Worm (Caenorhabditis elegans) whole organism, young adult: ENCODE results near the gene F20D6.5.

Experiments
- B0035.1 ChIP-seq: sonication (generic microtip); optimal IDR thresholded peaks from 2 replicates; lab custom pipeline; 2016; ENCODE audit warnings: missing genetic modification characterization, mild to moderate bottlenecking, missing compliant biosample characterization, missing genotype, missing genetic modification reagents
- C06A6.2 ChIP-seq: fragments of 200-800 bp; sonication (Bioruptor generic); conservative IDR thresholded peaks from 2 replicates; pipeline ENCODE4 v1.3.6; 2022; ENCODE audit warnings: missing genetic modification characterization, missing compliant biosample characterization
- D2030.7 ChIP-seq: fragments of 200-800 bp; sonication (Bioruptor generic); IDR thresholded peaks from 2 replicates; pipeline ENCODE4 v1.3.6; 2022; ENCODE audit warnings: missing genetic modification reagents, missing genetic modification characterization, missing compliant biosample characterization
- F22D6.2 ChIP-seq: sonication (generic microtip); optimal IDR thresholded peaks from 2 replicates; lab custom pipeline; 2016; ENCODE audit warnings: mild to moderate bottlenecking, missing genetic modification characterization, missing compliant biosample characterization
- F39B2.1 ChIP-seq: fragments of 200-800 bp; sonication (Bioruptor generic); IDR thresholded peaks from 2 replicates; pipeline ENCODE4 v1.3.6; 2022; ENCODE audit warnings: missing genetic modification reagents, missing genetic modification characterization, missing compliant biosample characterization
- F49E8.2 ChIP-seq: sonication (generic microtip); optimal IDR thresholded peaks from 3 replicates; lab custom pipeline; 2017; ENCODE audit warnings: missing genetic modification characterization, mild to moderate bottlenecking, missing compliant biosample characterization, antibody characterized with exemption, moderate library complexity; ENCODE audit not compliant: insufficient read depth
- F55B11.4 ChIP-seq: sonication (generic microtip); optimal IDR thresholded peaks from 2 replicates; lab custom pipeline; 2016; ENCODE audit warnings: missing compliant biosample characterization, missing genetic modification characterization, borderline replicate concordance; ENCODE audit not compliant: insufficient read depth
- F57A8.1 ChIP-seq: fragments of 200-800 bp; sonication (Bioruptor generic); optimal IDR thresholded peaks from 2 replicates; lab custom pipeline; 2018; ENCODE audit warnings: mild to moderate bottlenecking, missing genetic modification characterization, moderate library complexity, missing compliant biosample characterization
- F57C9.4 ChIP-seq: sonication (generic microtip); optimal IDR thresholded peaks from 2 replicates; lab custom pipeline; 2017; ENCODE audit warnings: mild to moderate bottlenecking, missing genetic modification characterization, missing compliant biosample characterization
- Y67H2A.10 ChIP-seq: fragments of 200-800 bp; sonication (Bioruptor generic); conservative IDR thresholded peaks from 2 replicates; pipeline ENCODE4 v1.3.6; 2022; ENCODE audit warnings: missing genetic modification reagents, missing genetic modification characterization, missing compliant biosample characterization
- akir-1 ChIP-seq: fragments of 200-800 bp; sonication (Bioruptor generic); optimal IDR thresholded peaks from 2 replicates; lab custom pipeline; 2018; ENCODE audit warnings: mild to moderate bottlenecking, missing genetic modification characterization, moderate library complexity, missing compliant biosample characterization
- bed-2 ChIP-seq: fragments of 200-800 bp; sonication (Bioruptor generic); IDR thresholded peaks from 2 replicates; pipeline ENCODE4 v1.3.6; 2022; ENCODE audit warnings: missing genetic modification reagents, missing genetic modification characterization, missing compliant biosample characterization
- cebp-2 ChIP-seq: fragments of 200-800 bp; sonication (Bioruptor generic); IDR thresholded peaks from 2 replicates; pipeline ENCODE4 v1.3.6; 2022; ENCODE audit warnings: missing genetic modification characterization, missing compliant biosample characterization
- ekl-4 ChIP-seq: fragments of 200-800 bp; sonication (Bioruptor generic); IDR thresholded peaks from 2 replicates; pipeline ENCODE4 v1.3.6; 2022; ENCODE audit warnings: missing genetic modification reagents, missing genetic modification characterization, missing compliant biosample characterization
- hlh-26 ChIP-seq: fragments of 200-800 bp; sonication (Bioruptor generic); conservative IDR thresholded peaks from 2 replicates; pipeline ENCODE4 v1.3.6; 2022; ENCODE audit warnings: missing genetic modification reagents, missing genetic modification characterization, missing compliant biosample characterization
- hsf-1 ChIP-seq: fragments of 200-800 bp; sonication (Bioruptor generic); IDR thresholded peaks from 2 replicates; pipeline ENCODE4 v1.3.6; 2022; ENCODE audit warnings: missing genetic modification reagents, missing genetic modification characterization, missing compliant biosample characterization
- let-607 ChIP-seq, 2 experiments: fragments of 200-800 bp in 1 of 2; sonication (Bioruptor generic) in 1 of 2; sonication (generic microtip) in 1 of 2; optimal IDR thresholded peaks; 2 replicates each; lab custom pipeline; 2016 to 2018; ENCODE audit warnings: mild to moderate bottlenecking in 2 of 2, missing compliant biosample characterization in 2 of 2, missing genetic modification characterization in 2 of 2, moderate library complexity in 2 of 2, missing genotype in 1 of 2
- lin-35 ChIP-seq, 3 experiments: fragments of 150-350 bp in 2 of 3; sonication (generic microtip) in 1 of 3; optimal IDR thresholded peaks; 2 replicates each; lab custom pipeline; 2014 to 2018; ENCODE audit warnings: missing biosample characterization in 3 of 3, missing genetic modification characterization in 3 of 3, missing genetic modification reagents in 3 of 3
- nfya-2 ChIP-seq: fragments of 200-800 bp; sonication (Bioruptor generic); IDR thresholded peaks from 2 replicates; pipeline ENCODE4 v1.3.6; 2022; ENCODE audit warnings: missing genetic modification reagents, missing genetic modification characterization, missing compliant biosample characterization
- nfyb-1 ChIP-seq: fragments of 200-800 bp; sonication (Bioruptor generic); IDR thresholded peaks from 2 replicates; pipeline ENCODE4 v1.3.6; 2022; ENCODE audit warnings: missing genetic modification reagents, missing genetic modification characterization, missing compliant biosample characterization
- nhr-27 ChIP-seq: fragments of 200-800 bp; sonication (Bioruptor generic); optimal IDR thresholded peaks from 2 replicates; lab custom pipeline; 2018; ENCODE audit warnings: mild to moderate bottlenecking, missing genetic modification characterization, moderate library complexity, missing compliant biosample characterization
- nhr-80 ChIP-seq: sonication (generic microtip); optimal IDR thresholded peaks from 2 replicates; lab custom pipeline; 2016; ENCODE audit warnings: missing genetic modification characterization, missing compliant biosample characterization
- pha-4 ChIP-seq: fragments of 150-350 bp; sonication (generic microtip); optimal IDR thresholded peaks from 2 replicates; lab custom pipeline; 2014; ENCODE audit warnings: missing biosample characterization, missing genetic modification reagents, missing genetic modification characterization
- rcor-1 ChIP-seq: fragments of 200-800 bp; sonication (Bioruptor generic); IDR thresholded peaks from 2 replicates; pipeline ENCODE4 v1.3.6; 2022; ENCODE audit warnings: missing genetic modification reagents, missing genetic modification characterization, missing compliant biosample characterization
- rpc-1 ChIP-seq, 2 experiments: fragments of 150-350 bp in 1 of 2; sonication (generic microtip) in 1 of 2; optimal IDR thresholded peaks; 2 replicates each; lab custom pipeline; 2014 to 2018; ENCODE audit warnings: missing biosample characterization in 1 of 2, missing genetic modification characterization in 1 of 2, missing genetic modification reagents in 1 of 2, missing genotype in 1 of 2
- sdz-38 ChIP-seq: sonication (generic microtip); optimal IDR thresholded peaks from 2 replicates; lab custom pipeline; 2016; ENCODE audit warnings: missing genotype, missing genetic modification characterization, missing compliant biosample characterization
- snpc-1.1 ChIP-seq: sonication (generic microtip); optimal IDR thresholded peaks from 2 replicates; lab custom pipeline; 2017; ENCODE audit warnings: missing genetic modification characterization, mild to moderate bottlenecking, missing compliant biosample characterization, antibody characterized with exemption, moderate library complexity, missing genotype, missing genetic modification reagents; ENCODE audit not compliant: insufficient read depth
- snpc-4 ChIP-seq, 5 experiments: fragments of 150-350 bp in 1 of 5; sonication (generic microtip) in 4 of 5; optimal IDR thresholded peaks; 2 replicates each; lab custom pipeline; 2014 to 2018; ENCODE audit warnings: missing genetic modification characterization in 5 of 5, missing biosample characterization in 3 of 5, antibody characterized with exemption in 2 of 5, mild to moderate bottlenecking in 2 of 5, missing compliant biosample characterization in 2 of 5, missing genotype in 2 of 5, moderate library complexity in 2 of 5, missing genetic modification reagents in 1 of 5
- unc-62 ChIP-seq: fragments of 150-350 bp; optimal IDR thresholded peaks from 2 replicates; lab custom pipeline; 2014; ENCODE audit warnings: missing biosample characterization, missing genetic modification reagents, missing genetic modification characterization
- ztf-18 ChIP-seq: sonication (generic microtip); optimal IDR thresholded peaks from 2 replicates; lab custom pipeline; 2016; ENCODE audit warnings: missing genotype, mild to moderate bottlenecking, missing genetic modification characterization, missing compliant biosample characterization
- ztf-28 ChIP-seq: fragments of 200-800 bp; sonication (Bioruptor generic); IDR thresholded peaks from 2 replicates; pipeline ENCODE4 v1.3.6; 2022; ENCODE audit warnings: missing genetic modification reagents, missing genetic modification characterization, missing compliant biosample characterization

The F20D6.5 gene

ce11 chrV:8161699-8162098 is at the start of gene F20D6.5:
Gene F20D6.5, plus strand, starts transcription at chrV:8161957.
- TF ChIP-seq nhr-80 (tag; lab: Kevin White, UChicago) (peak; percentile 60), nfya-2 (GFP tag; lab: Robert Waterston, UW) (no peak)

- TF ChIP-seq ekl-4 (GFP tag; lab: Robert Waterston, UW) (no peak), let-607 (tag; optimal IDR thresholded peaks at IDR 0.05; lab: Kevin White, UChicago) (no peak), F49E8.2 (tag; lab: Kevin White, UChicago) (no peak), rcor-1 (GFP tag; lab: Robert Waterston, UW) (no peak), cebp-2 (no peak)
Observed at ce11 chrV:8114542-8114941, 47.2 kb upstream of the F20D6.5 start.

ce11 chrV:8117964-8118363 is 43.8 kb upstream of the F20D6.5 start, which contains the start of gene D1014.7:
Gene D1014.7, plus strand, starts transcription at chrV:8118264.
- TF ChIP-seq bed-2 (GFP tag; lab: Robert Waterston, UW), result no peak
- no peak for TF ChIP-seq rcor-1 (GFP tag; lab: Robert Waterston, UW)
- TF ChIP-seq sdz-38, result no peak
- no peak for TF ChIP-seq B0035.1 (tag; lab: Kevin White, UChicago)
- no peak for TF ChIP-seq hlh-26 (GFP tag; lab: Robert Waterston, UW)
- TF ChIP-seq F55B11.4 (tag; lab: Kevin White, UChicago), result no peak
- no peak for TF ChIP-seq unc-62 (GFP tag; lab: Kevin White, UChicago)
- no peak for TF ChIP-seq D2030.7
- TF ChIP-seq pha-4 (tag; lab: Kevin White, UChicago), result no peak
- TF ChIP-seq C06A6.2 (GFP tag; lab: Robert Waterston, UW), result no peak
- TF ChIP-seq nfyb-1 (GFP tag; lab: Robert Waterston, UW), result no peak
- TF ChIP-seq F57C9.4 (tag; lab: Kevin White, UChicago), result no peak
- no peak for TF ChIP-seq ztf-28
- TF ChIP-seq akir-1 (GFP tag; lab: Kevin White, UChicago), result no peak
- no peak for TF ChIP-seq lin-35 (GFP tag; optimal IDR thresholded peaks at IDR 0.05; lab: Kevin White, UChicago)
- TF ChIP-seq, all 124 proteins: peak for 0

DNA sequence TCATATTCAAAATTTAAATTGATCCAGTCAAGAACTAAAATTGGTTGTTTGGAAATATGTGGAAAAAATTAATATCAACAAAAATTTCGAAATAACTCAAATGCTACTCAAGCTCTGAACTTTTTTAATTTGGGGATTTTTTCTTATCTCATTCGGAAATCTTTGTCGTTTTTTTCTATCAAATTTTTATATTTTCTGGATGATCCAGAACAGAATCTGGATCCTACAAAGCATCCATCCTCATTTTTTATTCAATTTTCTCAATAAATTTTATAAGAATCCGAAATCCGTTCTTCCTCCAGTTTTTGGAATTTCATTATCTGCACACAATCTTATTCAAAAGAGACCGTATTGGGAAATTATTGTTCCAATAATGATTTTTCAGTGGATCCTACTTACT is 40.9 kb upstream of the F20D6.5 start, which contains the start of gene D1014.6:
Gene D1014.6 (plus strand): TSS at position 301 of the 400 bp plus-strand sequence.
- TF ChIP-seq F39B2.1 (GFP tag; lab: Robert Waterston, UW) (no peak), let-607 (tag; optimal IDR thresholded peaks at IDR 0.05; lab: Kevin White, UChicago) (no peak), F22D6.2 (tag; lab: Kevin White, UChicago) (no peak)

DNA sequence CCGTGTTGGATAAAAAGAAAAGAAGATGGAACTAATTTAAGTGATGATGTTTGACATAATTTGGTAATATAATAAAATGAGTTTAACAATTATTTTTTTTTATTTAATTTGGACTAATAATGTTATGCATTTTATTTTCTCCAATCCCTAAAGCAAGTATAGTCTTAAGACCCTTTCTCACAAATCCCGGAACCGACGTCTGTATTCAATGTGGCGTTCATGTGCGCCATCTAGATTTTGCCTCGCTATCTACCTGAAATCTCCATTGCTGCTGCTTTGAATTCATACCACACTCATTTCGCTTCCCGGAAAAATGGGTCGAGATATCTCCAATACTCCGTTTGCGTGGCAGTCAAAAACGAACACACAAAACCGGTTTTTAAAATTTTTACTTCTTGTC is 38.4 kb upstream of the F20D6.5 start, which contains the start of gene D1014.5:
Gene D1014.5 (plus strand): TSS at position 301 of the 400 bp plus-strand sequence.
- TF ChIP-seq D2030.7 (no peak), F57A8.1 (GFP tag; lab: Kevin White, UChicago) (no peak), snpc-1.1 (tag; lab: Kevin White, UChicago) (no peak), rpc-1 (optimal IDR thresholded peaks at IDR 0.05; lab: Kevin White, UChicago) (no peak), rpc-1 (tag; optimal IDR thresholded peaks at IDR 0.05; lab: Kevin White, UChicago) (no peak), snpc-4 (GFP tag; optimal IDR thresholded peaks at IDR 0.05; lab: Kevin White, UChicago) (no peak), snpc-4 (tag; optimal IDR thresholded peaks at IDR 0.05; lab: Kevin White, UChicago) (no peak), nhr-27 (no peak), Y67H2A.10 (GFP tag; lab: Robert Waterston, UW) (no peak), hsf-1 (GFP tag; lab: Robert Waterston, UW) (no peak), F55B11.4 (tag; lab: Kevin White, UChicago) (no peak), ztf-18 (tag; lab: Kevin White, UChicago) (no peak)
